Worm (Caenorhabditis elegans) whole organism, L1 larva: ENCODE data around the gene tbb-2.

ENCODE experiments used
- C16A3.4 ChIP-seq: fragments of 150-350 bp; optimal IDR thresholded peaks from 2 replicates; lab custom pipeline; 2014; ENCODE audit warnings: missing biosample characterization, missing genetic modification characterization
- alr-1 ChIP-seq: fragments of 200-800 bp; sonication (Bioruptor generic); optimal IDR thresholded peaks from 2 replicates; lab custom pipeline; 2018; ENCODE audit warnings: borderline replicate concordance, mild to moderate bottlenecking, missing genetic modification characterization, missing compliant biosample characterization
- aly-2 ChIP-seq: fragments of 150-350 bp; optimal IDR thresholded peaks from 2 replicates; lab custom pipeline; 2014; ENCODE audit warnings: missing biosample characterization, missing genetic modification characterization
- ama-1 ChIP-seq: fragments of 150-350 bp; optimal IDR thresholded peaks from 2 replicates; lab custom pipeline; 2014
- blmp-1 ChIP-seq: fragments of 150-350 bp; optimal IDR thresholded peaks from 2 replicates; lab custom pipeline; 2014; ENCODE audit warnings: missing biosample characterization, missing genetic modification characterization
- ceh-63 ChIP-seq: fragments of 200-800 bp; sonication (Bioruptor generic); optimal IDR thresholded peaks from 2 replicates; lab custom pipeline; 2018; ENCODE audit warnings: mild to moderate bottlenecking, missing genetic modification characterization, missing compliant biosample characterization
- ceh-82 ChIP-seq, 3 experiments: fragments of 150-350 bp in 1 of 3; sonication (generic microtip) in 2 of 3; optimal IDR thresholded peaks; 2 replicates each; lab custom pipeline; 2014 to 2017; ENCODE audit warnings: missing biosample characterization in 3 of 3, missing genetic modification characterization in 3 of 3
- ceh-88 ChIP-seq: fragments of 200-800 bp; sonication (Bioruptor generic); IDR thresholded peaks from 2 replicates; pipeline ENCODE4 v1.3.6; 2022; ENCODE audit warnings: missing genetic modification characterization, missing compliant biosample characterization
- ceh-90 ChIP-seq: sonication (generic microtip); optimal IDR thresholded peaks from 2 replicates; lab custom pipeline; 2016; ENCODE audit warnings: missing genetic modification characterization, missing compliant biosample characterization
- dpl-1 ChIP-seq, 3 experiments: fragments of 150-350 bp in 2 of 3; sonication (generic microtip) in 1 of 3; optimal IDR thresholded peaks; 2 replicates each; lab custom pipeline; 2014 to 2017; ENCODE audit warnings: missing biosample characterization in 3 of 3, missing genetic modification characterization in 3 of 3, missing genetic modification reagents in 3 of 3
- efl-1 ChIP-seq, 4 experiments: fragments of 150-350 bp; optimal IDR thresholded peaks in 3 of 4; peaks in 1 of 4; 1 replicate in 1 of 4; 2 replicates in 3 of 4; lab custom pipeline; 2014; ENCODE audit warnings: missing biosample characterization in 2 of 4, missing genetic modification characterization in 2 of 4, missing genetic modification reagents in 2 of 4
- efl-3 ChIP-seq: fragments of 200-800 bp; sonication (Bioruptor generic); optimal IDR thresholded peaks from 2 replicates; lab custom pipeline; 2018; ENCODE audit warnings: mild to moderate bottlenecking, missing genetic modification characterization, missing compliant biosample characterization
- egl-13 ChIP-seq: sonication (generic microtip); optimal IDR thresholded peaks from 2 replicates; lab custom pipeline; 2016; ENCODE audit warnings: missing genotype, missing genetic modification reagents, missing genetic modification characterization, missing compliant biosample characterization
- elt-2 ChIP-seq: sonication (generic microtip); optimal IDR thresholded peaks from 2 replicates; lab custom pipeline; 2016; ENCODE audit warnings: missing genetic modification characterization, mild to moderate bottlenecking, inconsistent platforms, missing compliant biosample characterization, missing genetic modification reagents
- ets-5 ChIP-seq: fragments of 200-800 bp; sonication (Bioruptor generic); IDR thresholded peaks from 2 replicates; pipeline ENCODE4 v1.3.6; 2022; ENCODE audit warnings: missing genetic modification characterization, missing compliant biosample characterization
- fkh-10 ChIP-seq: sonication (generic microtip); optimal IDR thresholded peaks from 2 replicates; lab custom pipeline; 2017; ENCODE audit warnings: missing biosample characterization, missing genetic modification reagents, missing genetic modification characterization
- fkh-4 ChIP-seq: sonication (generic microtip); optimal IDR thresholded peaks from 2 replicates; lab custom pipeline; 2016; ENCODE audit warnings: missing compliant biosample characterization, missing genetic modification characterization, borderline replicate concordance
- fkh-8 ChIP-seq: sonication (generic microtip); optimal IDR thresholded peaks from 2 replicates; lab custom pipeline; 2016; ENCODE audit warnings: mild to moderate bottlenecking, missing genetic modification characterization, missing compliant biosample characterization
- fos-1 ChIP-seq: fragments of 150-350 bp; optimal IDR thresholded peaks from 2 replicates; lab custom pipeline; 2014; ENCODE audit warnings: missing biosample characterization, missing genetic modification characterization
- hlh-4 ChIP-seq: sonication (generic microtip); optimal IDR thresholded peaks from 2 replicates; lab custom pipeline; 2016; ENCODE audit warnings: mild to moderate bottlenecking, missing genetic modification characterization, missing compliant biosample characterization
- hpl-2 ChIP-seq: fragments of 150-350 bp; optimal IDR thresholded peaks from 2 replicates; lab custom pipeline; 2014; ENCODE audit warnings: missing biosample characterization, missing genetic modification reagents, missing genetic modification characterization
- jun-1 ChIP-seq: fragments of 150-350 bp; optimal IDR thresholded peaks from 2 replicates; lab custom pipeline; 2014; ENCODE audit warnings: missing biosample characterization, missing genetic modification reagents, missing genetic modification characterization
- lin-14 ChIP-seq: fragments of 200-800 bp; sonication (Bioruptor generic); optimal IDR thresholded peaks from 2 replicates; lab custom pipeline; 2018; ENCODE audit warnings: mild to moderate bottlenecking, missing genetic modification characterization, moderate library complexity, missing compliant biosample characterization
- lin-15B ChIP-seq: fragments of 150-350 bp; sonication (generic microtip); optimal IDR thresholded peaks from 3 replicates; lab custom pipeline; 2014; ENCODE audit warnings: missing biosample characterization, missing genetic modification characterization
- lin-35 ChIP-seq, 2 experiments: fragments of 150-350 bp; optimal IDR thresholded peaks; 2 replicates each; lab custom pipeline; 2014; ENCODE audit warnings: missing biosample characterization in 2 of 2, missing genetic modification characterization in 2 of 2, missing genetic modification reagents in 2 of 2
- lir-3 ChIP-seq: sonication (generic microtip); optimal IDR thresholded peaks from 2 replicates; lab custom pipeline; 2016; ENCODE audit warnings: mild to moderate bottlenecking, missing genetic modification characterization, moderate library complexity, missing compliant biosample characterization; ENCODE audit not compliant: poor library complexity
- lsy-2 ChIP-seq, 2 experiments: fragments of 150-350 bp; optimal IDR thresholded peaks; 2 replicates each; lab custom pipeline; 2014; ENCODE audit warnings: missing biosample characterization in 2 of 2, missing genetic modification characterization in 2 of 2
- mdl-1 ChIP-seq, 2 experiments: fragments of 150-350 bp; optimal IDR thresholded peaks; 2 replicates each; lab custom pipeline; 2014 to 2017; ENCODE audit warnings: missing biosample characterization in 2 of 2, missing genetic modification characterization in 2 of 2, inconsistent platforms in 1 of 2
- mep-1 ChIP-seq: fragments of 150-350 bp; optimal IDR thresholded peaks from 2 replicates; lab custom pipeline; 2014; ENCODE audit warnings: missing biosample characterization, missing genetic modification characterization
- nhr-11 ChIP-seq: fragments of 150-350 bp; optimal IDR thresholded peaks from 2 replicates; lab custom pipeline; 2014; ENCODE audit warnings: missing biosample characterization, missing genetic modification characterization
- nhr-19 ChIP-seq: fragments of 200-800 bp; sonication (Bioruptor generic); conservative IDR thresholded peaks from 2 replicates; pipeline ENCODE4 v1.3.6; 2022; ENCODE audit warnings: missing genetic modification characterization, missing compliant biosample characterization
- nhr-20 ChIP-seq: sonication (generic microtip); optimal IDR thresholded peaks from 2 replicates; lab custom pipeline; 2016; ENCODE audit warnings: mild to moderate bottlenecking, missing genetic modification characterization, missing compliant biosample characterization
- nhr-71 ChIP-seq: sonication (generic microtip); optimal IDR thresholded peaks from 2 replicates; lab custom pipeline; 2016; ENCODE audit warnings: mild to moderate bottlenecking, missing genetic modification characterization, moderate library complexity, missing compliant biosample characterization
- nhr-84 ChIP-seq: sonication (generic microtip); optimal IDR thresholded peaks from 2 replicates; lab custom pipeline; 2017; ENCODE audit warnings: missing biosample characterization, missing genetic modification characterization
- nhr-85 ChIP-seq: sonication (generic microtip); peaks from one replicate; lab custom pipeline; 2016; ENCODE audit warnings: missing genetic modification characterization, inconsistent platforms, missing compliant biosample characterization
- nhr-90 ChIP-seq: sonication (generic microtip); optimal IDR thresholded peaks from 2 replicates; lab custom pipeline; 2016; ENCODE audit warnings: mild to moderate bottlenecking, missing genetic modification characterization, missing compliant biosample characterization; ENCODE audit not compliant: poor library complexity
- pax-3 ChIP-seq: fragments of 200-800 bp; sonication (Bioruptor generic); optimal IDR thresholded peaks from 2 replicates; lab custom pipeline; 2018; ENCODE audit warnings: mild to moderate bottlenecking, missing genetic modification characterization, moderate library complexity, missing compliant biosample characterization
- pqm-1 ChIP-seq: sonication (generic microtip); optimal IDR thresholded peaks from 3 replicates; lab custom pipeline; 2017; ENCODE audit warnings: missing biosample characterization, missing genetic modification characterization
- rnt-1 ChIP-seq: sonication (generic microtip); optimal IDR thresholded peaks from 2 replicates; lab custom pipeline; 2016; ENCODE audit warnings: mild to moderate bottlenecking, missing genetic modification characterization, moderate library complexity, missing compliant biosample characterization
- skn-1 ChIP-seq: fragments of 150-350 bp; optimal IDR thresholded peaks from 2 replicates; lab custom pipeline; 2014; ENCODE audit warnings: missing biosample characterization, missing genetic modification characterization
- snpc-4 ChIP-seq: fragments of 150-350 bp; optimal IDR thresholded peaks from 2 replicates; lab custom pipeline; 2014; ENCODE audit warnings: missing biosample characterization, missing genetic modification characterization
- snu-23 ChIP-seq: sonication (generic microtip); optimal IDR thresholded peaks from 2 replicates; lab custom pipeline; 2016; ENCODE audit warnings: missing genetic modification characterization, missing compliant biosample characterization
- swsn-7 ChIP-seq: sonication (generic microtip); optimal IDR thresholded peaks from 2 replicates; lab custom pipeline; 2016; ENCODE audit warnings: missing genetic modification characterization, missing compliant biosample characterization
- tbx-2 ChIP-seq: sonication (generic microtip); optimal IDR thresholded peaks from 2 replicates; lab custom pipeline; 2016; ENCODE audit warnings: missing genetic modification characterization, missing compliant biosample characterization
- tlp-1 ChIP-seq: fragments of 150-350 bp; optimal IDR thresholded peaks from 2 replicates; lab custom pipeline; 2014; ENCODE audit warnings: missing biosample characterization, missing genetic modification characterization
- unc-86 ChIP-seq: sonication (generic microtip); optimal IDR thresholded peaks from 2 replicates; lab custom pipeline; 2016; ENCODE audit warnings: missing genetic modification characterization, missing compliant biosample characterization
- unc-98 ChIP-seq: fragments of 200-800 bp; sonication (Bioruptor generic); IDR thresholded peaks from 2 replicates; pipeline ENCODE4 v1.3.6; 2022; ENCODE audit warnings: missing genetic modification characterization, missing compliant biosample characterization
- xbp-1 ChIP-seq: sonication (generic microtip); optimal IDR thresholded peaks from 2 replicates; lab custom pipeline; 2016; ENCODE audit warnings: missing genetic modification characterization, missing compliant biosample characterization
- ztf-11 ChIP-seq, 2 experiments: sonication (generic microtip); optimal IDR thresholded peaks; 2 replicates each; lab custom pipeline; 2016 to 2017; ENCODE audit warnings: missing genetic modification characterization in 2 of 2, missing biosample characterization in 1 of 2, missing compliant biosample characterization in 1 of 2
- ztf-4 ChIP-seq: fragments of 150-350 bp; optimal IDR thresholded peaks from 2 replicates; lab custom pipeline; 2014; ENCODE audit warnings: missing biosample characterization, missing genetic modification characterization

tbb-2 gene

DNA sequence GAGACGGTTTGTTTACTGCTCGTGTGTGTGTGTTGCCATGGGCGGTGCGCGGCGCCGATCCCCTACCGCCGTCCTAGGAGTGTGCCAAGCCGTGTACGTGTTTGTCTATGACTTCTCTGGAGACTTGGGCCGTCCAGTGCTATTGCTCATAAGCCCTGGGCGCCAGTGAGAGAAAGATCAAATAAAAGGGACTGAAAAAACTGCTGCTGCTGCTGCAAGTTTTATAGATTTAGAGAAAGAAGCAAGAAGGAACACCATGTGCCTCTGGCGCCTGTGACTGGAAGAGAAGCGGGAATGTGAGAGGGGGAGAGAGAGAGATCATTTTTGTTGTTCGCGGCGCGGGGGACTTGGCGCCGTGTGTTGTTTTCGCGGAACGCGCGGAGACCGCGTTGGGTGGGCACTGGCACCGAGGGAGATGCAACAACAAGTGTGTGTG is 33.4 kb downstream of the tbb-2 start (continued):
- TF ChIP-seq ceh-82 (tag; optimal IDR thresholded peaks at IDR 0.05; lab: Kevin White, UChicago) (no peak), tlp-1 (tag; lab: Kevin White, UChicago) (no peak), pqm-1 (no peak), pax-3 (tag; lab: Kevin White, UChicago) (no peak), snpc-4 (tag; lab: Kevin White, UChicago) (no peak), alr-1 (tag; lab: Kevin White, UChicago) (no peak), nhr-90 (tag; lab: Kevin White, UChicago) (no peak), lir-3 (tag; lab: Kevin White, UChicago) (no peak), hpl-2 (no peak), ceh-88 (GFP tag; lab: Robert Waterston, UW) (no peak), fos-1 (no peak), efl-3 (no peak)

DNA sequence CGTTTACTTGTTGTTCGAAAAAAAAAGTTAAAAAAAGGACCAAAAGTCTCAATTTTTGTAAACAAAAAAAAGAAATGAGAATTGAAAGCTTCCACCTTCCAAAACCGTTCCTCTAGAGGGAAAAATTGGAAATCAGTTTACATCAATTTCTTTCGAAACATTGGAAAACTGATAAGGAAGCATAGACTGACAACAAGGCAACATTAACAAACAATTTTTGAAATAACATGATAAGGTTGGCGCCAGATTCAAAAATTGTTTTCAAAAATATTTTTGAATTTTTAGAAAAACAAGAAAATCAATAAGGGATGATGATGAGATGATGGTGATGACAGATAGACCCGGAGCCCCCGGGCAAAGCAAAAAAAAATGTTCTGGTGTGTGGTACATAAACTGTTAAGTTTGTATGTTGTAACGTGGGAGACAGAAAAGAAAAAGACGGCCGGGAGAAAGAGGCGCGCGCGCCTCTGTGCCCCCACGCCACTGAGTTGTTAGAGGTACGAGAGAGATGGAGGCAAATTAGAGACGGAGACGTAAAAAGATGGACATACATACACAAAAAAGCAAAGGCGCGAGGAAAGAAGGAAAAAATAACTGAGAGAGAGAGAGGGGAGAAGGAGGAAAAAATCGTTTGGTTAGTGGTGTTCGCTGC is 37.3 kb downstream of the tbb-2 start:
- peak; percentile 65 for TF ChIP-seq rnt-1 (tag; lab: Kevin White, UChicago)
- TF ChIP-seq lin-35 (GFP tag; optimal IDR thresholded peaks at IDR 0.05; lab: Kevin White, UChicago) = peak; percentile 52 to 58
- no peak for TF ChIP-seq nhr-84 (tag; lab: Kevin White, UChicago)
- peak; percentile 28 for TF ChIP-seq xbp-1 (tag; lab: Kevin White, UChicago)
- TF ChIP-seq C16A3.4 (tag; lab: Kevin White, UChicago) = peak; percentile 13
- no peak for TF ChIP-seq lin-15B (tag; lab: Kevin White, UChicago)
- peak; percentile 64 for TF ChIP-seq swsn-7 (tag; lab: Kevin White, UChicago)
- TF ChIP-seq nhr-71 = peak; percentile 81
- peak; percentile 74 for TF ChIP-seq snu-23 (GFP tag; lab: Kevin White, UChicago)
- TF ChIP-seq fos-1 = no peak
- TF ChIP-seq fkh-8 (tag; lab: Kevin White, UChicago) = peak; percentile 54
- peak in 2 of 3 experiments; percentile 21 to 71 for TF ChIP-seq ceh-82 (tag; optimal IDR thresholded peaks at IDR 0.05; lab: Kevin White, UChicago)
- no peak for TF ChIP-seq ceh-63 (GFP tag; lab: Kevin White, UChicago)
- peak; percentile 48 to 59 for TF ChIP-seq efl-1 (optimal IDR thresholded peaks at IDR 0.05; lab: Kevin White, UChicago)
- peak; percentile 34 to 92 for TF ChIP-seq efl-1 (GFP tag; optimal IDR thresholded peaks at IDR 0.05 in 1 of 2; lab: Kevin White, UChicago)
- no peak for TF ChIP-seq hlh-4
- TF ChIP-seq ama-1 (lab: Kevin White, UChicago) = no peak
- TF ChIP-seq nhr-20 (tag; lab: Kevin White, UChicago) = peak; percentile 75
- no peak for TF ChIP-seq fkh-4 (tag; lab: Kevin White, UChicago)
- no peak for TF ChIP-seq ceh-90 (tag; lab: Kevin White, UChicago)
- TF ChIP-seq nhr-11 (tag; lab: Kevin White, UChicago) = no peak
- TF ChIP-seq jun-1 (tag; lab: Kevin White, UChicago) = peak; percentile 36
- peak; percentile 28 for TF ChIP-seq snpc-4 (tag; lab: Kevin White, UChicago)
- TF ChIP-seq skn-1 (tag; lab: Kevin White, UChicago) = peak; percentile 61
- peak in 1 of 2 experiments; percentile 64 for TF ChIP-seq mdl-1 (tag; optimal IDR thresholded peaks at IDR 0.05; lab: Kevin White, UChicago)
- no peak for TF ChIP-seq aly-2 (tag; lab: Kevin White, UChicago)
- TF ChIP-seq unc-98 = no peak
- TF ChIP-seq tbx-2 (tag; lab: Kevin White, UChicago) = peak; percentile 43
- no peak for TF ChIP-seq egl-13
- TF ChIP-seq nhr-19 = peak; percentile 41; the same call in 1 of the 2 replicates
- TF ChIP-seq ets-5 (GFP tag; lab: Robert Waterston, UW) = no peak
- no peak for TF ChIP-seq ztf-4 (tag; lab: Kevin White, UChicago)
- peak; percentile 10 for TF ChIP-seq unc-86 (tag; lab: Kevin White, UChicago)
- peak; percentile 14 to 60 (median 34) for TF ChIP-seq dpl-1 (GFP tag; optimal IDR thresholded peaks at IDR 0.05; lab: Kevin White, UChicago)
- TF ChIP-seq ztf-11 (tag; optimal IDR thresholded peaks at IDR 0.05; lab: Kevin White, UChicago) = peak in 1 of 2 experiments; percentile 3
- TF ChIP-seq lsy-2 (tag; optimal IDR thresholded peaks at IDR 0.05; lab: Kevin White, UChicago) = peak; percentile 46 to 61
- peak; percentile 91 for TF ChIP-seq lin-14
- no peak for TF ChIP-seq hpl-2
- peak; percentile 68 for TF ChIP-seq nhr-85 (tag; lab: Kevin White, UChicago)
- peak; percentile 27 for TF ChIP-seq blmp-1 (tag; lab: Kevin White, UChicago)
- peak; percentile 46 for TF ChIP-seq elt-2 (tag; lab: Kevin White, UChicago)
- TF ChIP-seq fkh-10 (GFP tag; lab: Kevin White, UChicago) = peak; percentile 26
- peak; percentile 68 for TF ChIP-seq mep-1
